Fruit fly (Drosophila melanogaster) whole organism, wandering third instar larva: ENCODE results near the gene Nhe3.

ENCODE experiments used
- Abd-B ChIP-seq: fragments of >200 bp; optimal IDR thresholded peaks from 2 replicates; lab custom pipeline; 2017; ENCODE audit warnings: missing biosample characterization, missing genetic modification characterization
- CG32264 ChIP-seq: fragments of 200-800 bp; sonication (Bioruptor generic); optimal IDR thresholded peaks from 2 replicates; lab custom pipeline; 2016; ENCODE audit warnings: missing biosample characterization, missing genetic modification characterization
- CG9705 ChIP-seq: fragments of 200-800 bp; sonication (Bioruptor generic); optimal IDR thresholded peaks from 2 replicates; lab custom pipeline; 2018; ENCODE audit warnings: missing biosample characterization, mild to moderate bottlenecking, missing genetic modification characterization
- CrebA ChIP-seq: fragments of 200-800 bp; sonication (Bioruptor generic); optimal IDR thresholded peaks from 2 replicates; lab custom pipeline; 2016; ENCODE audit warnings: missing biosample characterization, mild to moderate bottlenecking, missing genetic modification characterization, borderline replicate concordance
- Dfd ChIP-seq: fragments of >200 bp; optimal IDR thresholded peaks from 2 replicates; lab custom pipeline; 2017; ENCODE audit warnings: missing biosample characterization, missing genetic modification characterization
- Dif ChIP-seq: fragments of 200-275, 200-300 bp; sonication (Bioruptor generic); optimal IDR thresholded peaks from 2 replicates; lab custom pipeline; 2018; ENCODE audit warnings: missing biosample characterization, missing genetic modification characterization; ENCODE audit not compliant: partially characterized antibody
- GATAd ChIP-seq: sonication (Bioruptor generic); optimal IDR thresholded peaks from 2 replicates; lab custom pipeline; 2016; ENCODE audit warnings: missing biosample characterization, missing genetic modification characterization
- HLH106 ChIP-seq: fragments of 200-800 bp; optimal IDR thresholded peaks from 3 replicates; lab custom pipeline; 2019; ENCODE audit warnings: missing biosample characterization, mild to moderate bottlenecking, missing genetic modification characterization, moderate library complexity
- Hnf4 ChIP-seq: fragments of 200-800 bp; sonication (Bioruptor generic); optimal IDR thresholded peaks from 2 replicates; lab custom pipeline; 2016; ENCODE audit warnings: missing biosample characterization, mild to moderate bottlenecking, missing genetic modification characterization
- Hr78 ChIP-seq: fragments of >200 bp; optimal IDR thresholded peaks from 2 replicates; lab custom pipeline; 2017; ENCODE audit warnings: missing biosample characterization, missing genetic modification characterization
- Hr83 ChIP-seq: fragments of 200-300 bp; sonication (Bioruptor generic); optimal IDR thresholded peaks from 2 replicates; lab custom pipeline; 2016; ENCODE audit warnings: missing biosample characterization, mild to moderate bottlenecking, missing genetic modification characterization, moderate library complexity; ENCODE audit not compliant: poor library complexity, severe bottlenecking
- Jra ChIP-seq: sonication (Bioruptor generic); optimal IDR thresholded peaks from 2 replicates; lab custom pipeline; 2016; ENCODE audit warnings: missing biosample characterization, missing genetic modification characterization
- Mio ChIP-seq: sonication (Bioruptor generic); optimal IDR thresholded peaks from 2 replicates; lab custom pipeline; 2016; ENCODE audit warnings: missing biosample characterization, missing genetic modification characterization
- Myc ChIP-seq: fragments of >200 bp; optimal IDR thresholded peaks from 2 replicates; lab custom pipeline; 2017
- N ChIP-seq: fragments of >200 bp; optimal IDR thresholded peaks from 2 replicates; lab custom pipeline; 2018; ENCODE audit warnings: missing biosample characterization, missing external identifiers, missing genetic modification characterization
- OdsH ChIP-seq: fragments of 200-800 bp; sonication (Bioruptor generic); optimal IDR thresholded peaks from 2 replicates; lab custom pipeline; 2016; ENCODE audit warnings: missing biosample characterization, mild to moderate bottlenecking, missing genetic modification characterization
- Rel ChIP-seq, 2 experiments: fragments of 200-800 bp; sonication (Bioruptor generic) in 1 of 2; optimal IDR thresholded peaks; 2 replicates in 1 of 2; 3 replicates in 1 of 2; lab custom pipeline; 2016 to 2019; ENCODE audit warnings: mild to moderate bottlenecking in 2 of 2, missing biosample characterization in 2 of 2, missing genetic modification characterization in 2 of 2, moderate library complexity in 1 of 2
- Sp1 ChIP-seq: fragments of 200-800 bp; sonication (Bioruptor generic); optimal IDR thresholded peaks from 3 replicates; lab custom pipeline; 2019; ENCODE audit warnings: missing biosample characterization, mild to moderate bottlenecking, missing genetic modification characterization, moderate library complexity
- Vsx2 ChIP-seq: fragments of 200-300, 225-300 bp; sonication (Bioruptor generic); optimal IDR thresholded peaks from 2 replicates; lab custom pipeline; 2018; ENCODE audit warnings: missing biosample characterization, missing genetic modification characterization; ENCODE audit not compliant: partially characterized antibody
- br ChIP-seq: fragments of 200-800 bp; sonication (Bioruptor generic); optimal IDR thresholded peaks from 2 replicates; lab custom pipeline; 2016; ENCODE audit warnings: missing biosample characterization, missing genetic modification characterization
- brk ChIP-seq: fragments of 200-800 bp; sonication (Bioruptor generic); optimal IDR thresholded peaks from 2 replicates; lab custom pipeline; 2016; ENCODE audit warnings: missing biosample characterization, mild to moderate bottlenecking, missing genetic modification characterization
- dl ChIP-seq, 2 experiments: fragments of 175-275, 200-275 bp in 1 of 2; fragments of 200-275 bp in 1 of 2; sonication (Bioruptor generic); optimal IDR thresholded peaks; lab custom pipeline; 2018; ENCODE audit warnings: mild to moderate bottlenecking in 2 of 2, missing biosample characterization in 2 of 2, missing genetic modification characterization in 2 of 2, moderate library complexity in 2 of 2; ENCODE audit not compliant: partially characterized antibody in 2 of 2, insufficient read depth in 1 of 2
- dmrt93B ChIP-seq: fragments of 200-800 bp; sonication (Bioruptor generic); optimal IDR thresholded peaks from 2 replicates; lab custom pipeline; 2018; ENCODE audit warnings: missing biosample characterization, mild to moderate bottlenecking, missing genetic modification characterization
- dsf ChIP-seq: sonication (Bioruptor generic); optimal IDR thresholded peaks from 2 replicates; lab custom pipeline; 2016; ENCODE audit warnings: missing biosample characterization, missing genetic modification characterization, borderline replicate concordance
- ey ChIP-seq: fragments of 200-800 bp; sonication (Bioruptor generic); optimal IDR thresholded peaks from 2 replicates; lab custom pipeline; 2016; ENCODE audit warnings: missing biosample characterization, missing genetic modification characterization
- foxo ChIP-seq, 2 experiments: fragments of 200-800 bp; sonication (Bioruptor generic); optimal IDR thresholded peaks; 2 replicates in 1 of 2; 3 replicates in 1 of 2; lab custom pipeline; 2016 to 2017; ENCODE audit warnings: missing biosample characterization in 2 of 2, missing genetic modification characterization in 2 of 2
- fru ChIP-seq: fragments of 200-800 bp; sonication (Bioruptor generic); optimal IDR thresholded peaks from 3 replicates; lab custom pipeline; 2016; ENCODE audit warnings: missing biosample characterization, mild to moderate bottlenecking, missing genetic modification characterization
- h ChIP-seq: fragments of 200-800 bp; sonication (Bioruptor generic); optimal IDR thresholded peaks from 3 replicates; lab custom pipeline; 2016; ENCODE audit warnings: missing biosample characterization, mild to moderate bottlenecking, missing genetic modification characterization
- jim ChIP-seq: fragments of 175-275, 200-325 bp; sonication (Bioruptor generic); optimal IDR thresholded peaks from 2 replicates; lab custom pipeline; 2016; ENCODE audit warnings: missing biosample characterization, mild to moderate bottlenecking, missing genetic modification characterization
- lola ChIP-seq: fragments of >200 bp; optimal IDR thresholded peaks from 2 replicates; lab custom pipeline; 2017; ENCODE audit warnings: missing biosample characterization, missing genetic modification characterization
- pan ChIP-seq: fragments of >200 bp; optimal IDR thresholded peaks from 2 replicates; lab custom pipeline; 2017
- psq ChIP-seq: fragments of 200-800 bp; sonication (Bioruptor generic); optimal IDR thresholded peaks from 3 replicates; lab custom pipeline; 2017; ENCODE audit warnings: missing biosample characterization, mild to moderate bottlenecking, missing genetic modification characterization, moderate library complexity
- rgr ChIP-seq: fragments of 200-800 bp; sonication (Bioruptor generic); optimal IDR thresholded peaks from 3 replicates; lab custom pipeline; 2016; ENCODE audit warnings: missing biosample characterization, mild to moderate bottlenecking, missing genetic modification characterization
- sage ChIP-seq: fragments of 200-800 bp; sonication (Bioruptor generic); optimal IDR thresholded peaks from 2 replicates; lab custom pipeline; 2016; ENCODE audit warnings: missing biosample characterization, mild to moderate bottlenecking, missing genetic modification characterization
- sv ChIP-seq: fragments of 200-800 bp; sonication (Bioruptor generic); optimal IDR thresholded peaks from 3 replicates; lab custom pipeline; 2016; ENCODE audit warnings: missing biosample characterization, missing genetic modification characterization
- tai ChIP-seq: sonication (Bioruptor generic); optimal IDR thresholded peaks from 2 replicates; lab custom pipeline; 2016; ENCODE audit warnings: missing biosample characterization, missing genetic modification characterization
- usp ChIP-seq: fragments of >200 bp; optimal IDR thresholded peaks from 2 replicates; lab custom pipeline; 2017; ENCODE audit warnings: missing biosample characterization, missing genetic modification characterization
- woc ChIP-seq: sonication (Bioruptor generic); optimal IDR thresholded peaks from 2 replicates; lab custom pipeline; 2016; ENCODE audit warnings: missing biosample characterization, mild to moderate bottlenecking, missing genetic modification characterization

Nhe3 gene

DNA sequence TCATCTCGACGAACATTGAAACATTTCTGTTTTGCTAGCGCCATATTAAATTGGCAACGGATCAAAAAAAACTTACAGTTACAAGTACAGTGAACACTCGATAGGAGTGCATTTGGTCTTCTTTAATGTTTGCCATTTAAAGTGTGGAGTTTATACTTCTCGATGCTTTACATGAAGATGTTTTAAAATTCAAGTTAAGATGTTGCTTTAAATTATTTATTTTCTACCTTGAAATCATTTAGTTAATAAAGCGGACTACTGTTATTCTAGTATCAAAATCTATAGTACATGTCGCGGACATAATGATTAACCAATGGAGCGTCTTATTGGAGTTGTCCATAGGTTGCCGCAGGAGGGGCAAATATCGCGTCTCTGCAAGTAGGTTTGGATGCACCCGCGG, 7.6 kb downstream of the Nhe3 start, which contains the start of gene cort:
TSS of gene cort (minus strand) at position 101 of the 400 bp plus-strand sequence.
- TF ChIP-seq woc (GFP tag; lab: Kevin White, UChicago) (no peak), Mio (GFP tag; lab: Kevin White, UChicago) (no peak)

- TF ChIP-seq dsf (GFP tag; lab: Kevin White, UChicago) (peak; percentile 37), woc (GFP tag; lab: Kevin White, UChicago) (peak; percentile 76), Hr78 (GFP tag; lab: Kevin White, UChicago) (no peak), jim (GFP tag; lab: Kevin White, UChicago) (no peak), foxo (GFP tag; optimal IDR thresholded peaks at IDR 0.05; lab: Kevin White, UChicago) (peak; percentile 15 to 74), h (GFP tag; lab: Kevin White, UChicago) (peak; percentile 77), Rel (GFP tag; optimal IDR thresholded peaks at IDR 0.05; lab: Kevin White, UChicago) (no peak), Rel (tag; optimal IDR thresholded peaks at IDR 0.05; lab: Kevin White, UChicago) (peak; percentile 99), usp (GFP tag; lab: Kevin White, UChicago) (no peak), Hr83 (GFP tag; lab: Kevin White, UChicago) (peak; percentile 15), Dif (GFP tag; lab: Kevin White, UChicago) (peak; percentile 67), fru (GFP tag; lab: Kevin White, UChicago) (no peak), OdsH (peak; percentile 72), dmrt93B (GFP tag; lab: Kevin White, UChicago) (no peak), brk (GFP tag; lab: Kevin White, UChicago) (no peak), Vsx2 (GFP tag; lab: Kevin White, UChicago) (no peak), sage (GFP tag; lab: Kevin White, UChicago) (no peak), Dfd (GFP tag; lab: Kevin White, UChicago) (no peak), Mio (GFP tag; lab: Kevin White, UChicago) (no peak), Myc (lab: Kevin White, UChicago) (no peak), GATAd (GFP tag; lab: Kevin White, UChicago) (no peak), dl (GFP tag; optimal IDR thresholded peaks at IDR 0.05; lab: Kevin White, UChicago; ENCODE audit: insufficient read depth in 1 of 2, partially characterized antibody in 2 of 2) (peak; percentile 7 to 37), Jra (peak; percentile 52), sv (GFP tag; lab: Kevin White, UChicago) (peak; percentile 13), CrebA (GFP tag; lab: Kevin White, UChicago) (no peak), tai (no peak), Abd-B (GFP tag; lab: Kevin White, UChicago) (no peak), ey (GFP tag; lab: Kevin White, UChicago) (peak; percentile 77), CG32264 (GFP tag; lab: Kevin White, UChicago) (no peak), psq (GFP tag; lab: Kevin White, UChicago) (peak; percentile 98), Sp1 (peak; percentile 36), lola (GFP tag; lab: Kevin White, UChicago) (no peak), rgr (GFP tag; lab: Kevin White, UChicago) (peak; percentile 71), Hnf4 (GFP tag; lab: Kevin White, UChicago) (peak; percentile 62), CG9705 (GFP tag; lab: Kevin White, UChicago) (peak; percentile 54), N (GFP tag; lab: Kevin White, UChicago) (no peak), pan (lab: Kevin White, UChicago) (no peak), HLH106 (peak; percentile 55), br (peak; percentile 64)
These were observed 10.8 kb downstream of the Nhe3 start, which contains the start of gene Spn27A for dm6 chr2L:6673211-6674012. Gene Spn27A, minus strand, starts transcription at chr2L:6673347.
